Fruit fly (Drosophila melanogaster) whole organism, embryonic: ENCODE results near the gene mfas.

ENCODE experiments used
- Aef1 ChIP-seq: fragments of 200-800 bp; sonication (Bioruptor generic); IDR thresholded peaks from 3 replicates; pipeline ENCODE4 v1.3.6; 2022; ENCODE audit warnings: missing biosample characterization, missing genetic modification characterization
- Asciz ChIP-seq: fragments of 200-800 bp; sonication (Bioruptor generic); optimal IDR thresholded peaks from 2 replicates; lab custom pipeline; 2017; ENCODE audit warnings: missing biosample characterization, mild to moderate bottlenecking, missing genetic modification characterization, missing genetic modification reagents
- Bteb2 ChIP-seq: fragments of 200-800 bp; sonication (Bioruptor generic); optimal IDR thresholded peaks from 2 replicates; lab custom pipeline; 2016; ENCODE audit warnings: missing biosample characterization, missing genetic modification characterization
- CG10321 ChIP-seq: fragments of 200-800 bp; sonication (Bioruptor generic); IDR thresholded peaks from 2 replicates; pipeline ENCODE4 v1.3.6; 2022; ENCODE audit warnings: missing biosample characterization, missing genetic modification characterization
- CG10979 ChIP-seq: fragments of 200-800 bp; sonication (Bioruptor generic); optimal IDR thresholded peaks from 2 replicates; lab custom pipeline; 2018; ENCODE audit warnings: missing biosample characterization, mild to moderate bottlenecking, missing genetic modification characterization, moderate library complexity
- CG11723 ChIP-seq: fragments of 200-800 bp; sonication (Bioruptor generic); optimal IDR thresholded peaks from 2 replicates; lab custom pipeline; 2017; ENCODE audit warnings: missing biosample characterization, mild to moderate bottlenecking, missing genetic modification characterization
- CG12071 ChIP-seq: fragments of 200-800 bp; sonication (Bioruptor generic); optimal IDR thresholded peaks from 3 replicates; lab custom pipeline; 2018; ENCODE audit warnings: missing biosample characterization, mild to moderate bottlenecking, missing genetic modification characterization
- CG13424 ChIP-seq: fragments of 200-800 bp; sonication (Bioruptor generic); optimal IDR thresholded peaks from 2 replicates; lab custom pipeline; 2019; ENCODE audit warnings: missing biosample characterization, mild to moderate bottlenecking, missing genetic modification characterization, moderate library complexity
- CG17186 ChIP-seq: fragments of 200-800 bp; sonication (Bioruptor generic); optimal IDR thresholded peaks from 3 replicates; lab custom pipeline; 2017; ENCODE audit warnings: missing biosample characterization, missing genetic modification reagents, missing genetic modification characterization
- CG17829 ChIP-seq: fragments of 200-800 bp; optimal IDR thresholded peaks from 2 replicates; lab custom pipeline; 2019; ENCODE audit warnings: missing biosample characterization, mild to moderate bottlenecking, missing genetic modification characterization, moderate library complexity
- CG18476 ChIP-seq: fragments of 200-800 bp; sonication (Bioruptor generic); optimal IDR thresholded peaks from 2 replicates; lab custom pipeline; 2016; ENCODE audit warnings: missing biosample characterization, mild to moderate bottlenecking, missing genetic modification characterization
- CG2875 ChIP-seq: fragments of 200-800 bp; sonication (Bioruptor generic); optimal IDR thresholded peaks from 2 replicates; lab custom pipeline; 2017; ENCODE audit warnings: missing biosample characterization, mild to moderate bottlenecking, missing genetic modification characterization, missing genetic modification reagents
- CG2889 ChIP-seq: fragments of 200-800 bp; sonication (Bioruptor generic); IDR thresholded peaks from 3 replicates; pipeline ENCODE4 v1.3.6; 2022; ENCODE audit warnings: missing biosample characterization, missing genetic modification characterization
- CG33557 ChIP-seq: fragments of 200-800 bp; sonication (Bioruptor generic); optimal IDR thresholded peaks from 2 replicates; lab custom pipeline; 2019; ENCODE audit warnings: missing biosample characterization, mild to moderate bottlenecking, missing genetic modification characterization, moderate library complexity
- CG3726 ChIP-seq: fragments of 200-800 bp; sonication (Bioruptor generic); IDR thresholded peaks from 3 replicates; pipeline ENCODE4, ENCODE4 v1.3.6; 2022; ENCODE audit warnings: missing biosample characterization, missing genetic modification characterization
- CG7963 ChIP-seq: fragments of 200-800 bp; sonication (Bioruptor generic); IDR thresholded peaks from 3 replicates; pipeline ENCODE4 v1.3.6; 2022; ENCODE audit warnings: missing biosample characterization, missing genetic modification characterization; ENCODE audit not compliant: partially characterized antibody
- CG8924 ChIP-seq: fragments of 200-800 bp; optimal IDR thresholded peaks from 3 replicates; lab custom pipeline; 2019; ENCODE audit warnings: missing biosample characterization, mild to moderate bottlenecking, missing genetic modification characterization, moderate library complexity
- CG9876 ChIP-seq: fragments of 200-800 bp; sonication (Bioruptor generic); optimal IDR thresholded peaks from 2 replicates; lab custom pipeline; 2016; ENCODE audit warnings: missing biosample characterization, missing genetic modification characterization
- Dbx ChIP-seq: fragments of 200-800 bp; sonication (Bioruptor generic); IDR thresholded peaks from 3 replicates; pipeline ENCODE4 v1.3.6; 2022; ENCODE audit warnings: missing biosample characterization, missing genetic modification characterization
- Drgx ChIP-seq: fragments of 200-800 bp; sonication (Bioruptor generic); IDR thresholded peaks from 2 replicates; pipeline ENCODE4 v1.3.6; 2022; ENCODE audit warnings: missing biosample characterization, missing genetic modification characterization
- Eip74EF ChIP-seq, 2 experiments: fragments of 200-800 bp in 1 of 2; fragments of >200 bp in 1 of 2; sonication (Bioruptor generic) in 1 of 2; optimal IDR thresholded peaks; 2 replicates each; lab custom pipeline; 2017 to 2019; ENCODE audit warnings: missing biosample characterization in 2 of 2, missing genetic modification characterization in 2 of 2, mild to moderate bottlenecking in 1 of 2, moderate library complexity in 1 of 2
- Ets97D ChIP-seq: fragments of 200-800 bp; sonication (Bioruptor generic); optimal IDR thresholded peaks from 3 replicates; lab custom pipeline; 2016; ENCODE audit warnings: missing biosample characterization, missing genetic modification characterization
- Fer3 ChIP-seq: fragments of 200-800 bp; sonication (Bioruptor generic); optimal IDR thresholded peaks from 2 replicates; lab custom pipeline; 2018; ENCODE audit warnings: missing biosample characterization, mild to moderate bottlenecking, missing genetic modification characterization, moderate library complexity
- Gsc ChIP-seq: fragments of 200-800 bp; sonication (Bioruptor generic); IDR thresholded peaks from 2 replicates; pipeline ENCODE4 v1.3.6; 2022; ENCODE audit warnings: missing biosample characterization, missing genetic modification characterization
- Kr ChIP-seq: fragments of 200-800 bp; sonication (Bioruptor generic); optimal IDR thresholded peaks from 2 replicates; lab custom pipeline; 2017; ENCODE audit warnings: missing biosample characterization, mild to moderate bottlenecking, missing genetic modification characterization
- Lpt ChIP-seq: fragments of >200 bp; optimal IDR thresholded peaks from 2 replicates; lab custom pipeline; 2018; ENCODE audit warnings: missing biosample characterization, missing genetic modification characterization
- Max ChIP-seq: fragments of 200-800 bp; sonication (Bioruptor generic); optimal IDR thresholded peaks from 2 replicates; lab custom pipeline; 2016; ENCODE audit warnings: missing biosample characterization, mild to moderate bottlenecking, missing genetic modification characterization
- Meics ChIP-seq: fragments of 200-800 bp; sonication (Bioruptor generic); optimal IDR thresholded peaks from 2 replicates; lab custom pipeline; 2017; ENCODE audit warnings: missing biosample characterization, mild to moderate bottlenecking, missing genetic modification characterization
- Rx ChIP-seq: fragments of 200-800 bp; sonication (Bioruptor generic); IDR thresholded peaks from 2 replicates; pipeline ENCODE4 v1.3.6; 2022; ENCODE audit warnings: missing biosample characterization, missing genetic modification characterization
- al ChIP-seq: fragments of 200-800 bp; sonication (Bioruptor generic); IDR thresholded peaks from 2 replicates; pipeline ENCODE4 v1.3.6; 2022; ENCODE audit warnings: missing biosample characterization, missing genetic modification characterization
- bowl ChIP-seq: fragments of 200-800 bp; sonication (Bioruptor generic); IDR thresholded peaks from 2 replicates; pipeline ENCODE4 v1.3.6; 2022; ENCODE audit warnings: missing biosample characterization, missing genetic modification characterization
- br ChIP-seq: fragments of >200 bp; optimal IDR thresholded peaks from 2 replicates; lab custom pipeline; 2017
- caup ChIP-seq: fragments of 200-800 bp; sonication (Bioruptor generic); optimal IDR thresholded peaks from 3 replicates; lab custom pipeline; 2017; ENCODE audit warnings: missing biosample characterization, mild to moderate bottlenecking, missing genetic modification characterization, moderate library complexity; ENCODE audit not compliant: severe bottlenecking
- crol ChIP-seq: fragments of 200-800 bp; sonication (Bioruptor generic); IDR thresholded peaks from 2 replicates; pipeline ENCODE4 v1.3.6; 2022; ENCODE audit warnings: missing biosample characterization, missing genetic modification characterization
- dan ChIP-seq: fragments of 200-800 bp; sonication (Bioruptor generic); IDR thresholded peaks from 2 replicates; pipeline ENCODE4 v1.3.6; 2022; ENCODE audit warnings: missing biosample characterization, missing genetic modification characterization
- dimm ChIP-seq: fragments of 200-800 bp; sonication (Bioruptor generic); IDR thresholded peaks from 2 replicates; pipeline ENCODE4 v1.3.6; 2022; ENCODE audit warnings: missing biosample characterization, missing genetic modification characterization
- ftz-f1 ChIP-seq: fragments of 200-800 bp; sonication (Bioruptor generic); optimal IDR thresholded peaks from 2 replicates; lab custom pipeline; 2016; ENCODE audit warnings: missing biosample characterization, missing genetic modification characterization
- gfzf ChIP-seq: fragments of 200-800 bp; sonication (Bioruptor generic); optimal IDR thresholded peaks from 2 replicates; lab custom pipeline; 2016; ENCODE audit warnings: missing biosample characterization, mild to moderate bottlenecking, missing genetic modification characterization, moderate library complexity
- insv ChIP-seq, 2 experiments: fragments of 200-800 bp; sonication (Bioruptor generic); optimal IDR thresholded peaks; 3 replicates each; lab custom pipeline; 2016 to 2018; ENCODE audit warnings: missing biosample characterization in 2 of 2, missing genetic modification characterization in 2 of 2
- jigr1 ChIP-seq: fragments of 200-800 bp; sonication (Bioruptor generic); IDR thresholded peaks from 3 replicates; pipeline ENCODE4 v1.3.6; 2022; ENCODE audit warnings: missing biosample characterization, missing genetic modification characterization
- org-1 ChIP-seq: fragments of 200-800 bp; sonication (Bioruptor generic); optimal IDR thresholded peaks from 2 replicates; lab custom pipeline; 2017; ENCODE audit warnings: missing biosample characterization, missing genetic modification characterization
- pnt ChIP-seq: fragments of 200-800 bp; sonication (Bioruptor generic); optimal IDR thresholded peaks from 3 replicates; lab custom pipeline; 2016; ENCODE audit warnings: missing biosample characterization, missing genetic modification characterization
- pzg ChIP-seq: fragments of 200-800 bp; sonication (Bioruptor generic); optimal IDR thresholded peaks from 3 replicates; lab custom pipeline; 2018; ENCODE audit warnings: missing biosample characterization, mild to moderate bottlenecking, missing genetic modification characterization, moderate library complexity
- rib ChIP-seq: fragments of 200-800 bp; sonication (Bioruptor generic); IDR thresholded peaks from 2 replicates; pipeline ENCODE4 v1.3.6; 2022; ENCODE audit warnings: missing biosample characterization, missing genetic modification characterization
- sna ChIP-seq: fragments of 200-800 bp; sonication (Bioruptor generic); IDR thresholded peaks from 2 replicates; pipeline ENCODE4 v1.3.6; 2022; ENCODE audit warnings: missing biosample characterization, missing genetic modification characterization; ENCODE audit not compliant: partially characterized antibody
- sob ChIP-seq: fragments of 200-800 bp; sonication (Bioruptor generic); IDR thresholded peaks from 2 replicates; pipeline ENCODE4 v1.3.6; 2022; ENCODE audit warnings: missing biosample characterization, missing genetic modification characterization
- stc ChIP-seq: fragments of 200-800 bp; sonication (Bioruptor generic); IDR thresholded peaks from 2 replicates; pipeline ENCODE4 v1.3.6; 2022; ENCODE audit warnings: missing biosample characterization, missing genetic modification characterization
- sug ChIP-seq: fragments of 200-800 bp; optimal IDR thresholded peaks from 2 replicates; lab custom pipeline; 2019; ENCODE audit warnings: missing biosample characterization, mild to moderate bottlenecking, missing genetic modification characterization, moderate library complexity
- tap ChIP-seq: fragments of 200-800 bp; optimal IDR thresholded peaks from 3 replicates; lab custom pipeline; 2019; ENCODE audit warnings: missing biosample characterization, mild to moderate bottlenecking, missing genetic modification characterization, moderate library complexity
- tin ChIP-seq: fragments of 200-800 bp; sonication (Bioruptor generic); optimal IDR thresholded peaks from 3 replicates; lab custom pipeline; 2016; ENCODE audit warnings: missing biosample characterization, missing genetic modification characterization
- tio ChIP-seq: fragments of 200-800 bp; sonication (Bioruptor generic); optimal IDR thresholded peaks from 2 replicates; lab custom pipeline; 2017; ENCODE audit warnings: missing biosample characterization, missing genetic modification characterization, inconsistent platforms
- tup ChIP-seq: fragments of 200-800 bp; sonication (Bioruptor generic); optimal IDR thresholded peaks from 2 replicates; lab custom pipeline; 2016; ENCODE audit warnings: missing biosample characterization, mild to moderate bottlenecking, missing genetic modification characterization, moderate library complexity

The mfas gene

dm6 chr3R:12016828-12017280 is 23.7 kb upstream of the mfas start, which contains the start of the genes DCAF12 and Spt3 (continued):
- TF ChIP-seq bowl (GFP tag; lab: Robert Waterston, UW) (no peak), tio (GFP tag; lab: Kevin White, UChicago) (no peak), ftz-f1 (GFP tag; lab: Kevin White, UChicago) (no peak), CG11723 (GFP tag; lab: Kevin White, UChicago) (no peak), CG10321 (GFP tag; lab: Robert Waterston, UW) (no peak), br (lab: Kevin White, UChicago) (no peak), CG17186 (GFP tag; lab: Kevin White, UChicago) (peak; percentile 2), stc (GFP tag; lab: Robert Waterston, UW) (no peak), CG3726 (no peak), crol (no peak), jigr1 (no peak), CG8924 (peak; percentile 77), Bteb2 (no peak), Gsc (GFP tag; lab: Robert Waterston, UW) (no peak), Drgx (GFP tag; lab: Robert Waterston, UW) (no peak), org-1 (GFP tag; lab: Kevin White, UChicago) (no peak), Dbx (GFP tag; lab: Robert Waterston, UW) (peak; percentile 49; the same call in 1 of the 3 replicates), sug (no peak), dan (no peak), Meics (no peak), CG9876 (GFP tag; lab: Kevin White, UChicago) (no peak), sna (peak; percentile 94), Aef1 (GFP tag; lab: Robert Waterston, UW) (peak; percentile 56), CG18476 (GFP tag; lab: Kevin White, UChicago) (no peak), tup (GFP tag; lab: Kevin White, UChicago) (no peak), tin (GFP tag; lab: Kevin White, UChicago) (peak; percentile 12), CG7963 (peak; percentile 88), CG2875 (GFP tag; lab: Kevin White, UChicago) (no peak), Max (GFP tag; lab: Kevin White, UChicago) (no peak), al (GFP tag; lab: Robert Waterston, UW) (peak; percentile 51; the same call in 1 of the 2 replicates), Fer3 (no peak), sob (GFP tag; lab: Robert Waterston, UW) (peak; percentile 43; the same call in 1 of the 2 replicates), gfzf (GFP tag; lab: Kevin White, UChicago) (no peak), Ets97D (GFP tag; lab: Kevin White, UChicago) (no peak), pzg (GFP tag; lab: Kevin White, UChicago) (peak; percentile 37), Kr (GFP tag; lab: Kevin White, UChicago) (peak; percentile 91), CG10979 (no peak), Eip74EF (GFP tag; optimal IDR thresholded peaks at IDR 0.05; lab: Kevin White, UChicago) (no peak), tap (tag; lab: Kevin White, UChicago) (no peak), CG12071 (GFP tag; lab: Kevin White, UChicago) (no peak), dimm (no peak), rib (GFP tag; lab: Robert Waterston, UW) (no peak), Lpt (GFP tag; lab: Kevin White, UChicago) (no peak), Asciz (GFP tag; lab: Kevin White, UChicago) (no peak), CG13424 (tag; lab: Kevin White, UChicago) (peak; percentile 72), CG2889 (GFP tag; lab: Robert Waterston, UW) (no peak), CG17829 (tag; lab: Kevin White, UChicago) (peak; percentile 74), CG33557 (GFP tag; lab: Kevin White, UChicago) (peak; percentile 61), caup (GFP tag; lab: Kevin White, UChicago) (peak; percentile 61), insv (GFP tag; optimal IDR thresholded peaks at IDR 0.05; lab: Kevin White, UChicago) (peak in 1 of 2 experiments; percentile 23), Rx (GFP tag; lab: Robert Waterston, UW) (peak; percentile 10; the same call in 1 of the 2 replicates), pnt (GFP tag; lab: Kevin White, UChicago) (no peak)
